Worm (Caenorhabditis elegans) whole organism, young adult: ENCODE measurements around the gene R03G8.1.

Experiments
- C17E4.6 ChIP-seq: fragments of 200-800 bp; sonication (Bioruptor generic); IDR thresholded peaks from 2 replicates; pipeline ENCODE4 v1.3.6; 2022; ENCODE audit warnings: missing genetic modification reagents, missing genetic modification characterization, missing compliant biosample characterization
- F22D6.2 ChIP-seq: sonication (generic microtip); optimal IDR thresholded peaks from 2 replicates; lab custom pipeline; 2016; ENCODE audit warnings: mild to moderate bottlenecking, missing genetic modification characterization, missing compliant biosample characterization
- F23B12.7 ChIP-seq: sonication (generic microtip); optimal IDR thresholded peaks from 2 replicates; lab custom pipeline; 2017; ENCODE audit warnings: missing genetic modification characterization, mild to moderate bottlenecking, missing compliant biosample characterization, antibody characterized with exemption, moderate library complexity; ENCODE audit not compliant: insufficient read depth
- F49E8.2 ChIP-seq: sonication (generic microtip); optimal IDR thresholded peaks from 3 replicates; lab custom pipeline; 2017; ENCODE audit warnings: missing genetic modification characterization, mild to moderate bottlenecking, missing compliant biosample characterization, antibody characterized with exemption, moderate library complexity; ENCODE audit not compliant: insufficient read depth
- F52B5.7 ChIP-seq: sonication (generic microtip); optimal IDR thresholded peaks from 2 replicates; lab custom pipeline; 2016; ENCODE audit warnings: mild to moderate bottlenecking, missing genetic modification characterization, missing compliant biosample characterization
- F57A8.1 ChIP-seq: fragments of 200-800 bp; sonication (Bioruptor generic); optimal IDR thresholded peaks from 2 replicates; lab custom pipeline; 2018; ENCODE audit warnings: mild to moderate bottlenecking, missing genetic modification characterization, moderate library complexity, missing compliant biosample characterization
- F57C9.4 ChIP-seq: sonication (generic microtip); optimal IDR thresholded peaks from 2 replicates; lab custom pipeline; 2017; ENCODE audit warnings: mild to moderate bottlenecking, missing genetic modification characterization, missing compliant biosample characterization
- K12H6.12 ChIP-seq: fragments of 200-800 bp; sonication (Bioruptor generic); optimal IDR thresholded peaks from 2 replicates; lab custom pipeline; 2018; ENCODE audit warnings: mild to moderate bottlenecking, missing genetic modification characterization, missing compliant biosample characterization
- T07F8.4 ChIP-seq: sonication (generic microtip); optimal IDR thresholded peaks from 2 replicates; lab custom pipeline; 2016; ENCODE audit warnings: mild to moderate bottlenecking, missing genetic modification characterization, moderate library complexity, missing compliant biosample characterization
- T26A5.8 ChIP-seq: sonication (generic microtip); optimal IDR thresholded peaks from 2 replicates; lab custom pipeline; 2016; ENCODE audit warnings: missing genetic modification characterization, missing compliant biosample characterization
- Y53F4B.3 ChIP-seq: fragments of 200-800 bp; sonication (Bioruptor generic); IDR thresholded peaks from 2 replicates; pipeline ENCODE4 v1.3.6; 2022; ENCODE audit warnings: missing genetic modification reagents, missing genetic modification characterization, missing compliant biosample characterization
- Y53G8AR.9 ChIP-seq: fragments of 200-800 bp; sonication (Bioruptor generic); conservative IDR thresholded peaks from 2 replicates; pipeline ENCODE4 v1.3.6; 2022; ENCODE audit warnings: missing genetic modification reagents, missing genetic modification characterization, missing compliant biosample characterization
- Y95B8A.8 ChIP-seq: fragments of 200-800 bp; sonication (Bioruptor generic); IDR thresholded peaks from 2 replicates; pipeline ENCODE4 v1.3.6; 2022; ENCODE audit warnings: missing genetic modification reagents, missing genetic modification characterization, missing compliant biosample characterization
- akir-1 ChIP-seq: fragments of 200-800 bp; sonication (Bioruptor generic); optimal IDR thresholded peaks from 2 replicates; lab custom pipeline; 2018; ENCODE audit warnings: mild to moderate bottlenecking, missing genetic modification characterization, moderate library complexity, missing compliant biosample characterization
- ama-1 ChIP-seq, 3 experiments: fragments of 150-350 bp in 1 of 3; sonication (generic microtip) in 2 of 3; optimal IDR thresholded peaks; 2 replicates each; lab custom pipeline; 2014 to 2018; ENCODE audit warnings: missing biosample characterization in 2 of 3, missing genetic modification characterization in 2 of 3, missing genetic modification reagents in 2 of 3
- aptf-2 ChIP-seq: fragments of 200-800 bp; sonication (Bioruptor generic); conservative IDR thresholded peaks from 2 replicates; pipeline ENCODE4 v1.3.6; 2022; ENCODE audit warnings: missing genetic modification reagents, missing genetic modification characterization, missing compliant biosample characterization
- cebp-1 ChIP-seq, 2 experiments: fragments of 200-800 bp in 1 of 2; sonication (Bioruptor generic) in 1 of 2; sonication (generic microtip) in 1 of 2; IDR thresholded peaks in 1 of 2; optimal IDR thresholded peaks in 1 of 2; 2 replicates each; pipeline versions ENCODE4 v1.3.6 to Lab custom; 2017 to 2022; ENCODE audit warnings: missing compliant biosample characterization in 2 of 2, missing genetic modification characterization in 2 of 2, mild to moderate bottlenecking in 1 of 2, missing genetic modification reagents in 1 of 2, moderate library complexity in 1 of 2
- cebp-2 ChIP-seq: fragments of 200-800 bp; sonication (Bioruptor generic); IDR thresholded peaks from 2 replicates; pipeline ENCODE4 v1.3.6; 2022; ENCODE audit warnings: missing genetic modification characterization, missing compliant biosample characterization
- ceh-40 ChIP-seq: fragments of 200-800 bp; sonication (Bioruptor generic); IDR thresholded peaks from 2 replicates; pipeline ENCODE4 v1.3.6; 2022; ENCODE audit warnings: missing genetic modification characterization, missing compliant biosample characterization
- ceh-58 ChIP-seq: fragments of 200-800 bp; sonication (Bioruptor generic); IDR thresholded peaks from 2 replicates; pipeline ENCODE4 v1.3.6; 2022; ENCODE audit warnings: missing genetic modification characterization, missing compliant biosample characterization
- dpl-1 ChIP-seq: fragments of 150-350 bp; optimal IDR thresholded peaks from 2 replicates; lab custom pipeline; 2014; ENCODE audit warnings: missing biosample characterization, missing genetic modification reagents, missing genetic modification characterization
- egl-18 ChIP-seq: fragments of 200-800 bp; sonication (Bioruptor generic); IDR thresholded peaks from 2 replicates; pipeline ENCODE4 v1.3.6; 2022; ENCODE audit warnings: missing genetic modification reagents, missing genetic modification characterization, missing compliant biosample characterization
- him-1 ChIP-seq: sonication (generic microtip); optimal IDR thresholded peaks from 2 replicates; lab custom pipeline; 2016; ENCODE audit warnings: missing genotype, missing genetic modification reagents, missing genetic modification characterization, missing compliant biosample characterization
- hlh-26 ChIP-seq: fragments of 200-800 bp; sonication (Bioruptor generic); conservative IDR thresholded peaks from 2 replicates; pipeline ENCODE4 v1.3.6; 2022; ENCODE audit warnings: missing genetic modification reagents, missing genetic modification characterization, missing compliant biosample characterization
- hrde-1 ChIP-seq: sonication (generic microtip); optimal IDR thresholded peaks from 2 replicates; lab custom pipeline; 2016; ENCODE audit warnings: missing genetic modification characterization, mild to moderate bottlenecking, missing compliant biosample characterization, moderate library complexity, missing genotype, missing genetic modification reagents, borderline replicate concordance
- hsf-1 ChIP-seq: fragments of 200-800 bp; sonication (Bioruptor generic); IDR thresholded peaks from 2 replicates; pipeline ENCODE4 v1.3.6; 2022; ENCODE audit warnings: missing genetic modification reagents, missing genetic modification characterization, missing compliant biosample characterization
- let-526 ChIP-seq: fragments of 200-800 bp; sonication (Bioruptor generic); IDR thresholded peaks from 2 replicates; pipeline ENCODE4 v1.3.6; 2022; ENCODE audit warnings: missing genetic modification reagents, missing genetic modification characterization, missing compliant biosample characterization
- lir-1 ChIP-seq: fragments of 200-800 bp; sonication (Bioruptor generic); conservative IDR thresholded peaks from 2 replicates; pipeline ENCODE4 v1.3.6; 2022; ENCODE audit warnings: missing genetic modification reagents, missing genetic modification characterization, missing compliant biosample characterization
- madf-10 ChIP-seq: sonication (generic microtip); optimal IDR thresholded peaks from 2 replicates; lab custom pipeline; 2016; ENCODE audit warnings: mild to moderate bottlenecking, missing genetic modification characterization, missing compliant biosample characterization
- madf-8 ChIP-seq: fragments of 200-800 bp; sonication (Bioruptor generic); conservative IDR thresholded peaks from 2 replicates; pipeline ENCODE4 v1.3.6; 2022; ENCODE audit warnings: missing genetic modification reagents, missing genetic modification characterization, missing compliant biosample characterization
- mcd-1 ChIP-seq: fragments of 200-800 bp; sonication (Bioruptor generic); IDR thresholded peaks from 2 replicates; pipeline ENCODE4 v1.3.6; 2022; ENCODE audit warnings: missing genetic modification reagents, missing genetic modification characterization, missing compliant biosample characterization
- mel-28 ChIP-seq: sonication (generic microtip); optimal IDR thresholded peaks from 2 replicates; lab custom pipeline; 2016; ENCODE audit warnings: borderline replicate concordance, mild to moderate bottlenecking, missing genetic modification characterization, missing compliant biosample characterization
- nfyb-1 ChIP-seq: fragments of 200-800 bp; sonication (Bioruptor generic); IDR thresholded peaks from 2 replicates; pipeline ENCODE4 v1.3.6; 2022; ENCODE audit warnings: missing genetic modification reagents, missing genetic modification characterization, missing compliant biosample characterization
- nhr-120 ChIP-seq: fragments of 200-800 bp; sonication (Bioruptor generic); IDR thresholded peaks from 2 replicates; pipeline ENCODE4 v1.3.6; 2022; ENCODE audit warnings: missing genetic modification characterization, missing compliant biosample characterization
- pbrm-1 ChIP-seq: fragments of 200-800 bp; sonication (Bioruptor generic); IDR thresholded peaks from 2 replicates; pipeline ENCODE4 v1.3.6; 2022; ENCODE audit warnings: missing genetic modification reagents, missing genetic modification characterization, missing compliant biosample characterization
- pha-4 ChIP-seq: fragments of 150-350 bp; sonication (generic microtip); optimal IDR thresholded peaks from 2 replicates; lab custom pipeline; 2014; ENCODE audit warnings: missing biosample characterization, missing genetic modification reagents, missing genetic modification characterization
- sea-2 ChIP-seq: fragments of 200-800 bp; sonication (Bioruptor generic); IDR thresholded peaks from 2 replicates; pipeline ENCODE4 v1.3.6; 2022; ENCODE audit warnings: missing genetic modification characterization, missing compliant biosample characterization
- snpc-4 ChIP-seq, 5 experiments: fragments of 150-350 bp in 1 of 5; sonication (generic microtip) in 4 of 5; optimal IDR thresholded peaks; 2 replicates each; lab custom pipeline; 2014 to 2018; ENCODE audit warnings: missing genetic modification characterization in 5 of 5, missing biosample characterization in 3 of 5, antibody characterized with exemption in 2 of 5, mild to moderate bottlenecking in 2 of 5, missing compliant biosample characterization in 2 of 5, missing genotype in 2 of 5, moderate library complexity in 2 of 5, missing genetic modification reagents in 1 of 5
- tbp1 ChIP-seq: fragments of 200-800 bp; sonication (Bioruptor generic); optimal IDR thresholded peaks from 2 replicates; lab custom pipeline; 2018; ENCODE audit warnings: mild to moderate bottlenecking, missing genetic modification characterization, missing compliant biosample characterization
- unc-62 ChIP-seq: fragments of 150-350 bp; optimal IDR thresholded peaks from 2 replicates; lab custom pipeline; 2014; ENCODE audit warnings: missing biosample characterization, missing genetic modification reagents, missing genetic modification characterization
- ztf-18 ChIP-seq: sonication (generic microtip); optimal IDR thresholded peaks from 2 replicates; lab custom pipeline; 2016; ENCODE audit warnings: missing genotype, mild to moderate bottlenecking, missing genetic modification characterization, missing compliant biosample characterization
- ztf-22 ChIP-seq: fragments of 200-800 bp; sonication (Bioruptor generic); optimal IDR thresholded peaks from 2 replicates; lab custom pipeline; 2018; ENCODE audit warnings: mild to moderate bottlenecking, missing genetic modification characterization, moderate library complexity, missing compliant biosample characterization
- ztf-3 ChIP-seq: fragments of 200-800 bp; sonication (Bioruptor generic); optimal IDR thresholded peaks from 2 replicates; lab custom pipeline; 2018; ENCODE audit warnings: mild to moderate bottlenecking, missing genetic modification characterization, missing compliant biosample characterization

Gene R03G8.1

DNA sequence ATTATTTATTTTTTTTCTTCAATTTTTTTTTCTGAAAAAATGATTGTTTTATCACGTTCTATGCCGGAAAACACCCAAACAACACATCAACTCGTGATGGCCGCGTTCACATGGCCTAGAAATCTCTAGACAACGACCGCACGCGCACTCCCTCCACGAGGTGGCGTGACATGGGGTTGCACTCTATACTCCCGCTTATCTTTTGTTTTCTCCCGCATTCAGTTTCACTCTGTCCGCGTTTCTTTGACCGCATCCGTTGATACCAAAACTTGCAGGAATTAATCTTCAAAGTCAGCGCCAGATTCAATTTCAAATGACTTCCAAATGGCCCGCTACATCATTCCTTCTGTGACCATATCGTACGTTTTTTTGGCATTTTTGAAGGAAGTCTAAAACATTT lies 20.6 kb downstream of the R03G8.1 start, which contains the start of gene F17H10.1 (continued):
- no peak for TF ChIP-seq F52B5.7 (tag; lab: Kevin White, UChicago)
- peak; percentile 90 for TF ChIP-seq hsf-1 (GFP tag; lab: Robert Waterston, UW)
- peak; percentile 89 for TF ChIP-seq nfyb-1 (GFP tag; lab: Robert Waterston, UW)
- TF ChIP-seq sea-2 (GFP tag; lab: Robert Waterston, UW), result 0 out of 2 replicates have a peak, but pooled peaks have one; percentile 75
- TF ChIP-seq hrde-1 (tag; lab: Kevin White, UChicago), result no peak
- TF ChIP-seq lir-1 (GFP tag; lab: Robert Waterston, UW), result peak; percentile 64
- TF ChIP-seq unc-62 (GFP tag; lab: Kevin White, UChicago), result no peak
- TF ChIP-seq F22D6.2 (tag; lab: Kevin White, UChicago), result peak; percentile 80
- TF ChIP-seq nhr-120 (GFP tag; lab: Robert Waterston, UW), result no peak
- TF ChIP-seq mcd-1 (GFP tag; lab: Robert Waterston, UW), result peak; percentile 61
- TF ChIP-seq let-526 (GFP tag; lab: Robert Waterston, UW), result peak; percentile 86; the same call in 1 of the 2 replicates
- TF ChIP-seq him-1, result no peak
- TF ChIP-seq F49E8.2 (tag; lab: Kevin White, UChicago), result no peak
- peak; percentile 68 for TF ChIP-seq ztf-22
- no peak for TF ChIP-seq ceh-58
- TF ChIP-seq F57C9.4, result no peak
- TF ChIP-seq dpl-1 (GFP tag; lab: Kevin White, UChicago), result no peak
- TF ChIP-seq Y53G8AR.9 (GFP tag; lab: Robert Waterston, UW), result no peak; the same call in 1 of the 2 replicates
- TF ChIP-seq snpc-4 (GFP tag; optimal IDR thresholded peaks at IDR 0.05; lab: Kevin White, UChicago), result no peak
- peak in 2 of 4 experiments; percentile 9 to 36 for TF ChIP-seq snpc-4 (tag; optimal IDR thresholded peaks at IDR 0.05; lab: Kevin White, UChicago)
- 0 out of 2 replicates have a peak, but pooled peaks have one; percentile 59 for TF ChIP-seq ceh-40 (GFP tag; lab: Robert Waterston, UW)
- TF ChIP-seq F57A8.1 (GFP tag; lab: Kevin White, UChicago), result no peak
- TF ChIP-seq C17E4.6, result no peak
- peak; percentile 36 for TF ChIP-seq ama-1 (optimal IDR thresholded peaks at IDR 0.05; lab: Kevin White, UChicago)
- no peak for TF ChIP-seq ama-1 (GFP tag; optimal IDR thresholded peaks at IDR 0.05; lab: Kevin White, UChicago)
- no peak for TF ChIP-seq cebp-2 (GFP tag; lab: Robert Waterston, UW)
- no peak for TF ChIP-seq T26A5.8
- TF ChIP-seq mel-28 (tag; lab: Kevin White, UChicago), result no peak
- peak; percentile 66 for TF ChIP-seq tbp1
- no peak for TF ChIP-seq hlh-26 (GFP tag; lab: Robert Waterston, UW)
- no peak for TF ChIP-seq madf-8 (GFP tag; lab: Robert Waterston, UW)
- 0 out of 2 replicates have a peak, but pooled peaks have one; percentile 49 for TF ChIP-seq pbrm-1
- TF ChIP-seq aptf-2 (GFP tag; lab: Robert Waterston, UW), result no peak
- no peak for TF ChIP-seq Y53F4B.3
- TF ChIP-seq cebp-1 (GFP tag; IDR thresholded peaks at IDR 0.05; lab: Robert Waterston, UW), result 0 out of 2 replicates have a peak, but pooled peaks have one; percentile 44
- TF ChIP-seq cebp-1 (tag; optimal IDR thresholded peaks at IDR 0.05; lab: Kevin White, UChicago), result peak; percentile 82
- TF ChIP-seq ztf-3 (GFP tag; lab: Kevin White, UChicago), result peak; percentile 43
- peak; percentile 40 for TF ChIP-seq ztf-18 (tag; lab: Kevin White, UChicago)
- TF ChIP-seq pha-4 (tag; lab: Kevin White, UChicago), result no peak
- TF ChIP-seq akir-1, result no peak
- TF ChIP-seq F23B12.7 (tag; lab: Kevin White, UChicago), result peak; percentile 39
- TF ChIP-seq madf-10 (tag; lab: Kevin White, UChicago), result peak; percentile 68
- peak; percentile 63 for TF ChIP-seq K12H6.12 (tag; lab: Kevin White, UChicago)
- TF ChIP-seq T07F8.4 (tag; lab: Kevin White, UChicago), result no peak
- 0 out of 2 replicates have a peak, but pooled peaks have one; percentile 37 for TF ChIP-seq Y95B8A.8 (GFP tag; lab: Robert Waterston, UW)
- TF ChIP-seq egl-18 (GFP tag; lab: Robert Waterston, UW), result no peak
- TF ChIP-seq, all 124 proteins: peak for 49
